Fruit fly (Drosophila melanogaster) whole organism, embryonic: ENCODE measurements around the gene Tsen34.

Experiments used
- Atf3 ChIP-seq: fragments of 200-800 bp; sonication (Bioruptor generic); optimal IDR thresholded peaks from 3 replicates; lab custom pipeline; 2016; ENCODE audit warnings: missing biosample characterization, missing genetic modification characterization
- B-H2 ChIP-seq: fragments of 200-800 bp; sonication (Bioruptor generic); optimal IDR thresholded peaks from 2 replicates; lab custom pipeline; 2018; ENCODE audit warnings: missing biosample characterization, mild to moderate bottlenecking, missing genetic modification characterization
- CG10209 ChIP-seq: fragments of 200-800 bp; sonication (Bioruptor generic); optimal IDR thresholded peaks from 3 replicates; lab custom pipeline; 2017; ENCODE audit warnings: missing biosample characterization, mild to moderate bottlenecking, missing genetic modification characterization, missing genetic modification reagents
- CG11723 ChIP-seq: fragments of 200-800 bp; sonication (Bioruptor generic); optimal IDR thresholded peaks from 2 replicates; lab custom pipeline; 2017; ENCODE audit warnings: missing biosample characterization, mild to moderate bottlenecking, missing genetic modification characterization
- CG12659 ChIP-seq: fragments of 200-800 bp; sonication (Bioruptor generic); optimal IDR thresholded peaks from 3 replicates; lab custom pipeline; 2017; ENCODE audit warnings: mild to moderate bottlenecking, missing biosample characterization, missing genetic modification reagents, missing genetic modification characterization
- CG12769 ChIP-seq: fragments of 200-800 bp; sonication (Bioruptor generic); optimal IDR thresholded peaks from 2 replicates; lab custom pipeline; 2019; ENCODE audit warnings: missing biosample characterization, mild to moderate bottlenecking, missing genetic modification characterization, moderate library complexity
- CG14014 ChIP-seq: fragments of 200-800 bp; sonication (Bioruptor generic); IDR thresholded peaks from 2 replicates; pipeline ENCODE4 v1.3.6; 2022; ENCODE audit warnings: missing biosample characterization, missing genetic modification characterization
- CG15479 ChIP-seq: fragments of 200-800 bp; sonication (Bioruptor generic); optimal IDR thresholded peaks from 3 replicates; lab custom pipeline; 2019; ENCODE audit warnings: missing biosample characterization, mild to moderate bottlenecking, missing genetic modification characterization, moderate library complexity
- CG16813 ChIP-seq: fragments of 200-800 bp; sonication (Bioruptor generic); IDR thresholded peaks from 3 replicates; pipeline ENCODE4 v1.3.6; 2022; ENCODE audit warnings: missing biosample characterization, missing genetic modification characterization; ENCODE audit not compliant: partially characterized antibody
- CG17361 ChIP-seq: fragments of 200-800 bp; sonication (Bioruptor generic); IDR thresholded peaks from 3 replicates; pipeline ENCODE4 v1.3.6; 2022; ENCODE audit warnings: missing biosample characterization, missing genetic modification characterization
- CG2678 ChIP-seq: fragments of 200-800 bp; sonication (Bioruptor generic); optimal IDR thresholded peaks from 3 replicates; lab custom pipeline; 2019; ENCODE audit warnings: missing biosample characterization, mild to moderate bottlenecking, missing genetic modification characterization, moderate library complexity
- CG30020 ChIP-seq: fragments of 200-800 bp; optimal IDR thresholded peaks from 2 replicates; lab custom pipeline; 2019; ENCODE audit warnings: missing biosample characterization, mild to moderate bottlenecking, missing genetic modification characterization, moderate library complexity
- CG31388 ChIP-seq: fragments of 200-800 bp; sonication (Bioruptor generic); optimal IDR thresholded peaks from 2 replicates; lab custom pipeline; 2016; ENCODE audit warnings: missing biosample characterization, missing genetic modification characterization
- CG32532 ChIP-seq: fragments of 200-800 bp; sonication (Bioruptor generic); IDR thresholded peaks from 2 replicates; pipeline ENCODE4 v1.3.6; 2022; ENCODE audit warnings: missing biosample characterization, missing genetic modification characterization
- CG43689 ChIP-seq: fragments of 200-800 bp; sonication (Bioruptor generic); IDR thresholded peaks from 2 replicates; pipeline ENCODE4 v1.3.6; 2022; ENCODE audit warnings: missing biosample characterization, missing genetic modification characterization
- CG4424 ChIP-seq: fragments of 200-800 bp; sonication (Bioruptor generic); optimal IDR thresholded peaks from 3 replicates; lab custom pipeline; 2016; ENCODE audit warnings: missing biosample characterization, missing genetic modification characterization
- CG7271 ChIP-seq: fragments of 200-800 bp; sonication (Bioruptor generic); optimal IDR thresholded peaks from 2 replicates; lab custom pipeline; 2018; ENCODE audit warnings: missing biosample characterization, mild to moderate bottlenecking, missing genetic modification characterization, moderate library complexity
- CG7556 ChIP-seq: fragments of 200-800 bp; sonication (Bioruptor generic); optimal IDR thresholded peaks from 2 replicates; lab custom pipeline; 2017; ENCODE audit warnings: missing biosample characterization, mild to moderate bottlenecking, missing genetic modification characterization
- CG7963 ChIP-seq: fragments of 200-800 bp; sonication (Bioruptor generic); IDR thresholded peaks from 3 replicates; pipeline ENCODE4 v1.3.6; 2022; ENCODE audit warnings: missing biosample characterization, missing genetic modification characterization; ENCODE audit not compliant: partially characterized antibody
- CG8089 ChIP-seq: fragments of 200-800 bp; sonication (Bioruptor generic); optimal IDR thresholded peaks from 3 replicates; lab custom pipeline; 2016; ENCODE audit warnings: missing biosample characterization, missing genetic modification characterization
- CG8944 ChIP-seq: fragments of 200-800 bp; sonication (Bioruptor generic); optimal IDR thresholded peaks from 3 replicates; lab custom pipeline; 2016; ENCODE audit warnings: missing biosample characterization, missing genetic modification characterization
- CG9215 ChIP-seq: fragments of 200-800 bp; sonication (Bioruptor generic); IDR thresholded peaks from 2 replicates; pipeline ENCODE4 v1.3.6; 2022; ENCODE audit warnings: missing biosample characterization, missing genetic modification characterization
- CG9797 ChIP-seq: fragments of 200-800 bp; sonication (Bioruptor generic); optimal IDR thresholded peaks from 3 replicates; lab custom pipeline; 2018; ENCODE audit warnings: missing biosample characterization, mild to moderate bottlenecking, missing genetic modification characterization
- CG9876 ChIP-seq: fragments of 200-800 bp; sonication (Bioruptor generic); optimal IDR thresholded peaks from 2 replicates; lab custom pipeline; 2016; ENCODE audit warnings: missing biosample characterization, missing genetic modification characterization
- CrebB ChIP-seq: fragments of 200-800 bp; sonication (Bioruptor generic); optimal IDR thresholded peaks from 3 replicates; lab custom pipeline; 2018; ENCODE audit warnings: missing biosample characterization, mild to moderate bottlenecking, missing genetic modification characterization
- Dip2 ChIP-seq: fragments of 200-800 bp; sonication (Bioruptor generic); IDR thresholded peaks from 2 replicates; pipeline ENCODE4 v1.3.6; 2022; ENCODE audit warnings: missing biosample characterization, missing genetic modification characterization
- E2f1 ChIP-seq: fragments of 200-800 bp; sonication (Bioruptor generic); IDR thresholded peaks from 2 replicates; pipeline ENCODE4 v1.3.6; 2022; ENCODE audit warnings: missing biosample characterization, missing genetic modification characterization
- ERR ChIP-seq: fragments of 200-800 bp; sonication (Bioruptor generic); optimal IDR thresholded peaks from 2 replicates; lab custom pipeline; 2016; ENCODE audit warnings: missing biosample characterization, missing genetic modification characterization
- Lhr ChIP-seq: fragments of 200-800 bp; sonication (Bioruptor generic); optimal IDR thresholded peaks from 3 replicates; lab custom pipeline; 2017; ENCODE audit warnings: mild to moderate bottlenecking, missing biosample characterization, missing genetic modification reagents, missing genetic modification characterization
- NC2α ChIP-seq: fragments of 200-800 bp; sonication (Bioruptor generic); optimal IDR thresholded peaks from 2 replicates; lab custom pipeline; 2016; ENCODE audit warnings: missing biosample characterization, missing genetic modification characterization
- Six4 ChIP-seq: fragments of 200-800 bp; sonication (Bioruptor generic); optimal IDR thresholded peaks from 2 replicates; lab custom pipeline; 2016; ENCODE audit warnings: missing biosample characterization, missing genetic modification characterization
- Sox100B ChIP-seq: fragments of 200-800 bp; sonication (Bioruptor generic); optimal IDR thresholded peaks from 3 replicates; lab custom pipeline; 2018; ENCODE audit warnings: missing biosample characterization, mild to moderate bottlenecking, missing genetic modification characterization
- Sry-δ ChIP-seq: fragments of 200-800 bp; sonication (Bioruptor generic); optimal IDR thresholded peaks from 2 replicates; lab custom pipeline; 2016; ENCODE audit warnings: missing biosample characterization, missing genetic modification characterization
- ab ChIP-seq: fragments of 200-800 bp; sonication (Bioruptor generic); optimal IDR thresholded peaks from 2 replicates; lab custom pipeline; 2016; ENCODE audit warnings: missing biosample characterization, missing genetic modification characterization
- ac ChIP-seq: fragments of 200-800 bp; sonication (Bioruptor generic); optimal IDR thresholded peaks from 3 replicates; lab custom pipeline; 2017; ENCODE audit warnings: missing biosample characterization, mild to moderate bottlenecking, missing genetic modification characterization
- ase ChIP-seq: fragments of 200-800 bp; sonication (Bioruptor generic); IDR thresholded peaks from 3 replicates; pipeline ENCODE4 v1.3.6; 2022; ENCODE audit warnings: missing biosample characterization, missing genetic modification characterization
- ftz-f1 ChIP-seq: fragments of 200-800 bp; sonication (Bioruptor generic); optimal IDR thresholded peaks from 2 replicates; lab custom pipeline; 2016; ENCODE audit warnings: missing biosample characterization, missing genetic modification characterization
- hbn ChIP-seq: fragments of 200-800 bp; sonication (Bioruptor generic); IDR thresholded peaks from 2 replicates; pipeline ENCODE4 v1.3.6; 2022; ENCODE audit warnings: missing biosample characterization, missing genetic modification characterization; ENCODE audit not compliant: partially characterized antibody
- jumu ChIP-seq: fragments of 200-800 bp; sonication (Bioruptor generic); optimal IDR thresholded peaks from 3 replicates; lab custom pipeline; 2016; ENCODE audit warnings: missing biosample characterization, missing genetic modification characterization
- kay ChIP-seq: fragments of 200-800 bp; sonication (Bioruptor generic); optimal IDR thresholded peaks from 2 replicates; lab custom pipeline; 2016; ENCODE audit warnings: missing biosample characterization, missing genetic modification characterization
- nmo ChIP-seq: fragments of 200-800 bp; sonication (Bioruptor generic); optimal IDR thresholded peaks from 2 replicates; lab custom pipeline; 2018; ENCODE audit warnings: missing biosample characterization, mild to moderate bottlenecking, missing genetic modification characterization, moderate library complexity
- pnt ChIP-seq: fragments of 200-800 bp; sonication (Bioruptor generic); optimal IDR thresholded peaks from 3 replicates; lab custom pipeline; 2016; ENCODE audit warnings: missing biosample characterization, missing genetic modification characterization
- scrt ChIP-seq: fragments of 200-800 bp; sonication (Bioruptor generic); optimal IDR thresholded peaks from 2 replicates; lab custom pipeline; 2018; ENCODE audit warnings: missing biosample characterization, mild to moderate bottlenecking, missing genetic modification characterization, moderate library complexity
- sna ChIP-seq: fragments of 200-800 bp; sonication (Bioruptor generic); IDR thresholded peaks from 2 replicates; pipeline ENCODE4 v1.3.6; 2022; ENCODE audit warnings: missing biosample characterization, missing genetic modification characterization; ENCODE audit not compliant: partially characterized antibody
- sr ChIP-seq: fragments of 200-800 bp; sonication (Bioruptor generic); IDR thresholded peaks from 3 replicates; pipeline ENCODE4 v1.3.6; 2022; ENCODE audit warnings: missing biosample characterization, missing genetic modification characterization
- tll ChIP-seq, 2 experiments: fragments of 200-800 bp in 1 of 2; fragments of >200 bp in 1 of 2; sonication (Bioruptor generic) in 1 of 2; optimal IDR thresholded peaks; 2 replicates each; lab custom pipeline; 2017 to 2019; ENCODE audit warnings: missing biosample characterization in 2 of 2, missing genetic modification characterization in 2 of 2, mild to moderate bottlenecking in 1 of 2, moderate library complexity in 1 of 2
- ttk ChIP-seq: fragments of 200-800 bp; sonication (Bioruptor generic); IDR thresholded peaks from 2 replicates; pipeline ENCODE4 v2.1.2; 2022; ENCODE audit warnings: missing biosample characterization, missing genetic modification characterization
- vfl ChIP-seq: fragments of 200-800 bp; sonication (Bioruptor generic); optimal IDR thresholded peaks from 2 replicates; lab custom pipeline; 2016; ENCODE audit warnings: missing biosample characterization, missing genetic modification characterization
- wor ChIP-seq: fragments of 200-800 bp; sonication (Bioruptor generic); IDR thresholded peaks from 2 replicates; pipeline ENCODE4 v1.3.6; 2022; ENCODE audit warnings: missing biosample characterization, missing genetic modification characterization
- yki ChIP-seq: fragments of >200 bp; optimal IDR thresholded peaks from 3 replicates; lab custom pipeline; 2018

Gene Tsen34

dm6 chr3L:14786230-14786850 lies 24.7 kb upstream of the Tsen34 start, which contains the start of the genes bmm and Tdrd3 (continued):
- no peak for TF ChIP-seq Dip2 (GFP tag; lab: Robert Waterston, UW)
- TF ChIP-seq CG12769 (tag; lab: Kevin White, UChicago) = no peak
- TF ChIP-seq CG2678 (tag; lab: Kevin White, UChicago) = peak; percentile 91
- TF ChIP-seq CG4424 (GFP tag; lab: Kevin White, UChicago) = peak; percentile 76
- TF ChIP-seq sr = no peak
- TF ChIP-seq CG43689 = no peak
- TF ChIP-seq ttk (GFP tag; lab: Robert Waterston, UW) = peak; percentile 61; the same call in 1 of the 2 replicates
- peak; percentile 94 for TF ChIP-seq Sry-δ
- TF ChIP-seq nmo (GFP tag; lab: Kevin White, UChicago) = peak; percentile 93
- TF ChIP-seq Atf3 = no peak
- peak; percentile 30 for TF ChIP-seq NC2α (GFP tag; lab: Kevin White, UChicago)
- TF ChIP-seq CG7271 = peak; percentile 46
- peak; percentile 4 for TF ChIP-seq jumu (GFP tag; lab: Kevin White, UChicago)
- TF ChIP-seq ERR (GFP tag; lab: Kevin White, UChicago) = no peak
- TF ChIP-seq ab (GFP tag; lab: Kevin White, UChicago) = no peak
- peak; percentile 91 for TF ChIP-seq CG12659 (GFP tag; lab: Kevin White, UChicago)
- peak; percentile 50 for TF ChIP-seq kay
- TF ChIP-seq CG9876 (GFP tag; lab: Kevin White, UChicago) = peak; percentile 36
- peak; percentile 82 for TF ChIP-seq CG7963 (GFP tag; lab: Robert Waterston, UW)
- TF ChIP-seq Lhr (GFP tag; lab: Kevin White, UChicago) = peak; percentile 67
- peak in 1 of 2 experiments; percentile 53 for TF ChIP-seq tll (GFP tag; optimal IDR thresholded peaks at IDR 0.05; lab: Kevin White, UChicago)
- TF ChIP-seq scrt (GFP tag; lab: Kevin White, UChicago) = peak; percentile 27
- no peak for TF ChIP-seq yki
- TF ChIP-seq CG9797 (GFP tag; lab: Kevin White, UChicago) = peak; percentile 75
- TF ChIP-seq CG7556 (GFP tag; lab: Kevin White, UChicago) = peak; percentile 82
- TF ChIP-seq CG31388 (GFP tag; lab: Kevin White, UChicago) = peak; percentile 30
- TF ChIP-seq E2f1 (GFP tag; lab: Robert Waterston, UW) = peak; percentile 62; the same call in 1 of the 2 replicates
- TF ChIP-seq CG14014 (GFP tag; lab: Robert Waterston, UW) = peak; percentile 77
- TF ChIP-seq CG9215 (GFP tag; lab: Robert Waterston, UW) = peak; percentile 78
- peak; percentile 51 for TF ChIP-seq CrebB (tag; lab: Kevin White, UChicago)
- TF ChIP-seq CG11723 = peak; percentile 52
- TF ChIP-seq vfl (GFP tag; lab: Kevin White, UChicago) = peak; percentile 58
- TF ChIP-seq pnt (GFP tag; lab: Kevin White, UChicago) = peak; percentile 42
- TF ChIP-seq Six4 (GFP tag; lab: Kevin White, UChicago) = peak; percentile 64
- TF ChIP-seq sna (GFP tag; lab: Robert Waterston, UW) = peak; percentile 87
- peak; percentile 31; the same call in 2 of the 3 replicates for TF ChIP-seq ase (GFP tag; lab: Robert Waterston, UW)
- TF ChIP-seq CG10209 (GFP tag; lab: Kevin White, UChicago) = peak; percentile 82
- peak; percentile 93 for TF ChIP-seq CG17361 (GFP tag; lab: Robert Waterston, UW)
- TF ChIP-seq wor (GFP tag; lab: Robert Waterston, UW) = no peak
- no peak for TF ChIP-seq ftz-f1 (GFP tag; lab: Kevin White, UChicago)
- TF ChIP-seq CG8944 = peak; percentile 27
- TF ChIP-seq CG32532 = peak; percentile 85
- peak; percentile 89 for TF ChIP-seq CG30020 (tag; lab: Kevin White, UChicago)
- TF ChIP-seq hbn = peak; percentile 93
- TF ChIP-seq CG16813 (GFP tag; lab: Robert Waterston, UW) = peak; percentile 92
- TF ChIP-seq CG8089 = no peak
- peak; percentile 80 for TF ChIP-seq B-H2 (GFP tag; lab: Kevin White, UChicago)
- no peak for TF ChIP-seq ac (GFP tag; lab: Kevin White, UChicago)
- TF ChIP-seq Sox100B (GFP tag; lab: Kevin White, UChicago) = peak; percentile 86
- TF ChIP-seq CG15479 (GFP tag; lab: Kevin White, UChicago) = no peak
